Worm (Caenorhabditis elegans) whole organism, early embryonic: Measurements from ENCODE around the gene F09B9.5.

Experiments
- B0310.2 ChIP-seq: sonication (generic microtip); optimal IDR thresholded peaks from 2 replicates; lab custom pipeline; 2016; ENCODE audit warnings: mild to moderate bottlenecking, missing genetic modification characterization, missing compliant biosample characterization
- aly-1 ChIP-seq: sonication (generic microtip); optimal IDR thresholded peaks from 2 replicates; lab custom pipeline; 2016; ENCODE audit warnings: missing genetic modification characterization, missing compliant biosample characterization
- ama-1 ChIP-seq: fragments of 150-350 bp; optimal IDR thresholded peaks from 2 replicates; lab custom pipeline; 2014
- hmg-4 ChIP-seq: fragments of 200-800 bp; sonication (Bioruptor generic); optimal IDR thresholded peaks from 2 replicates; lab custom pipeline; 2018; ENCODE audit warnings: mild to moderate bottlenecking, missing genetic modification characterization, missing compliant biosample characterization
- hnd-1 ChIP-seq: sonication (generic microtip); optimal IDR thresholded peaks from 2 replicates; lab custom pipeline; 2016; ENCODE audit warnings: missing genetic modification characterization, missing compliant biosample characterization
- pes-1 ChIP-seq: fragments of 200-800 bp; sonication (Bioruptor generic); IDR thresholded peaks from 2 replicates; pipeline ENCODE4 v1.3.6; 2022; ENCODE audit warnings: missing genetic modification reagents, missing genetic modification characterization, missing compliant biosample characterization

ce11 chrX:10113677-10114076, 40.9 kb upstream of the F09B9.5 start:
- TF ChIP-seq B0310.2 (tag; lab: Kevin White, UChicago) (no peak), hnd-1 (tag; lab: Kevin White, UChicago) (no peak), ama-1 (no peak), pes-1 (no peak), hmg-4 (GFP tag; lab: Kevin White, UChicago) (no peak), aly-1 (no peak)
